Worm (Caenorhabditis elegans): Measurements from ENCODE around the gene F52H3.11.

Gene F52H3.11

DNA sequence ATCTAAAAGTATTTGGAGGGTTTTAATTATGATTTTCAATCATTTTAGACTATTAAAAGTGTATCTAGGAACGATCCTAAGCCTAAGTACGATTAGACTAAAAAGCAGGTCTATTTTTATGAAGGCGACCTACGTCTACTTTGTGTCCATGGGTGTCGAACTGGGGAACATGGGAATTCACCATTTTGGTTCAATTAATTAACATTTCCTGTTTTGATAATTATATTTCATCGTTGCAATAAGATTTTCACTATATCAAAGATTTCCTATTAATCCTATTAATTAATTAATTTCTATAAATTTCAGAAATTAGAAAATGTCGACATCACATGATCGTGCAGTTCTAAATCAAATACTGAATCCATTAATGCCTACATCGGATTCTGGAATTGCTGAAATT lies 15.1 kb downstream of the F52H3.11 start, which contains the start of gene ttc-36:
Gene ttc-36 (plus strand): TSS at position 301 of the 400 bp plus-strand sequence.
- TF ChIP-seq nhr-25 (tag; optimal IDR thresholded peaks at IDR 0.05) (no peak), fos-1 (tag; optimal IDR thresholded peaks at IDR 0.05) (no peak), ceh-82 (tag; optimal IDR thresholded peaks at IDR 0.05) (no peak), lin-15B (tag; optimal IDR thresholded peaks at IDR 0.05) (no peak), eor-1 (tag; optimal IDR thresholded peaks at IDR 0.05) (no peak), nfya-1 (tag; optimal IDR thresholded peaks at IDR 0.05; ENCODE audit: insufficient read depth) (no peak), pha-4 (tag; optimal IDR thresholded peaks at IDR 0.05) (no peak), nhr-67 (tag; optimal IDR thresholded peaks at IDR 0.05) (no peak), egl-27 (tag; optimal IDR thresholded peaks at IDR 0.05) (no peak), ZK546.5 (tag; optimal IDR thresholded peaks at IDR 0.05) (no peak), snpc-4 (tag; optimal IDR thresholded peaks at IDR 0.05) (no peak), nhr-23 (tag; optimal IDR thresholded peaks at IDR 0.05) (no peak), unc-62 (GFP tag; optimal IDR thresholded peaks at IDR 0.05) (no peak), zag-1 (tag; optimal IDR thresholded peaks at IDR 0.05) (no peak), daf-12 (tag; optimal IDR thresholded peaks at IDR 0.05) (no peak), nhr-237 (tag; optimal IDR thresholded peaks at IDR 0.05) (no peak)

DNA sequence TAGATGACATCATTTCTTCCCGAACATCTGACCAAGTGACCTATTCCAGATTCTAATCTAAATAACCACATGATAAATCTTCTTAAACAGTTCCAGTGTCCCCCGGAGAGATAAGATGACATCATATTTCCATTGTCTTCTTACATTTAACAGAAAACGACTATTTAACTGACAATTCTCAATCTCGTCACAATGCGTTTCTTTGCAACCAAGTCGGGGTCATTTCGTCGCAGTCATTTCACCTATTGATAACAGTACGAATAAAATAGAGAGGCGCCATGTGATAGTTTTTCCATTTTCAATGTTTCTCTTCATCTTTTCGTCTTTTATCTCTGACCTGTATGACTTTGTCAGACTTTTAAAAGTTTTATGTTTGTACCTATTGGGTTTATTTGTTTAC lies 15.9 kb downstream of the F52H3.11 start:
- TF ChIP-seq pqm-1 (tag; optimal IDR thresholded peaks at IDR 0.05) (peak; percentile 64), pha-4 (tag; optimal IDR thresholded peaks at IDR 0.05) (peak; percentile 32), nhr-25 (tag; optimal IDR thresholded peaks at IDR 0.05) (peak; percentile 24), nhr-23 (tag; optimal IDR thresholded peaks at IDR 0.05) (peak; percentile 97), nhr-43 (tag; optimal IDR thresholded peaks at IDR 0.05; ENCODE audit: poor library complexity, severe bottlenecking) (peak; percentile 83), jun-1 (tag; optimal IDR thresholded peaks at IDR 0.05) (peak; percentile 21), lsy-12 (tag; optimal IDR thresholded peaks at IDR 0.05) (no peak), elt-2 (tag; optimal IDR thresholded peaks at IDR 0.05) (peak; percentile 72), nfya-1 (tag; optimal IDR thresholded peaks at IDR 0.05; ENCODE audit: insufficient read depth) (peak; percentile 25), elt-3 (tag; optimal IDR thresholded peaks at IDR 0.05) (peak in 2 of 3 experiments; percentile 60 to 63), ceh-9 (tag; optimal IDR thresholded peaks at IDR 0.05) (no peak), ceh-82 (tag; optimal IDR thresholded peaks at IDR 0.05) (no peak)

DNA sequence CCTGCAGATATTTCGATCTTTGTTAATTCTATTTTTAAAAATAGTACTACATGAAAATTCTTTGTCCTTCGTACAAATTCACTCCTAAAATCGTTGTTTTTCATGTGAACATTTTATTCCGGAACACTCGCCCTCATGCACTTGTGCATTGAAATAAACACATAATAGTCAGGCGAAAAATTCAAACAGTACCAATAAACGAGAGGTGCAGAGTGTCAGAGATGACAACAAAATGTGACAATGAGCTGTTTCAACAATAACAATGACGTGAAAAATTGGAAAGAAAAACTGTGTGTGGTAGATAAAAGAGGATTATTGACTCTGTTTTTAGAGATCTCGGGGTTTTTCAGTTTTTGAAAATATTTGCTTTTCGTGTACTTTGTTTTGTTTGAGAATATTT lies 16.8 kb downstream of the F52H3.11 start, which contains the start of gene F52H3.6:
Gene F52H3.6 (minus strand): TSS at position 228 of the 400 bp plus-strand sequence.
- peak; percentile 32 for TF ChIP-seq elt-2 (tag; optimal IDR thresholded peaks at IDR 0.05)
- TF ChIP-seq unc-62 (GFP tag; optimal IDR thresholded peaks at IDR 0.05), result no peak
- TF ChIP-seq pha-4 (tag; optimal IDR thresholded peaks at IDR 0.05), result peak; percentile 74
- no peak for TF ChIP-seq ceh-82 (tag; optimal IDR thresholded peaks at IDR 0.05)
- no peak for TF ChIP-seq mml-1 (tag; optimal IDR thresholded peaks at IDR 0.05)

DNA sequence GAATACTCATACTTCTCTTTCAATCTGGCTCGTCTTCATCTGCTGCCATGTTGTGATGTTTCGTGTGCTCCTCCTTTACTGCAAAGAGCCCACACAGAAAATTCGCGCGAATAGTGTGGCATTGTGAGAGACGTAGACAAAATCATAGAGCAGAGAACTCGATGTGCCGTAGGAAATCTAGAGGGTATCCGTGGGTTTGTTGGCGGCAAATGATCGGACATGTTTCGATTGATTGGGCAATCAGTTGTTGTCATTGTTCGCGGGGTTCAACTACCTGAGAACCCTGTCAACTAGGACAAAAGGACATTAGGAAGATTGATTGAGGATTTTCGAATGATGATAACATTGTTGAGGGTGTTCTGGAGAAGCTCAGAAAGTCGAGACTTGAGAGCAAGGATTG lies 19.9 kb downstream of the F52H3.11 start:
- TF ChIP-seq ceh-82 (tag; optimal IDR thresholded peaks at IDR 0.05), result no peak
- no peak for TF ChIP-seq zag-1 (tag; optimal IDR thresholded peaks at IDR 0.05)

DNA sequence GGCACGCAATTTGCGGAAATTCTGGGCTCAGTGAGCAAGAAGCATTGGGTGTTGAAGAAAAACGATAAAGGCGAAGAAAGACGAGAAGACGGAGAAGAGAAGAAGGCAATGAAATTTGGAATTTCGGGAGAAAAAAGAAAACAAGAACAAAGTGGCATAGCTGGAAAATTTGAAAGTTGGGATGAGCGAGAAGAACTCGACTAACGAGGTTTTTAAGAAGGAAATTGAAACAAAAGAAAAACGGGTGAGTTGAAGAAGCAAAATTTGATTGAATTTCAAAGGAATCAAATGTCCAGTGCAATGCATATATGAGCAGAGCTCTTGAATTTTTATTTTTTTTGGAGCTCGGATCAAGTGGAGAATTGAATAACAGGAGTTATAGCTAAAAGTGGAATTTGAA lies 23.2 kb downstream of the F52H3.11 start:
- TF ChIP-seq fkh-10 (GFP tag; optimal IDR thresholded peaks at IDR 0.05) (peak; percentile 78), nhr-67 (tag; optimal IDR thresholded peaks at IDR 0.05) (no peak)

DNA sequence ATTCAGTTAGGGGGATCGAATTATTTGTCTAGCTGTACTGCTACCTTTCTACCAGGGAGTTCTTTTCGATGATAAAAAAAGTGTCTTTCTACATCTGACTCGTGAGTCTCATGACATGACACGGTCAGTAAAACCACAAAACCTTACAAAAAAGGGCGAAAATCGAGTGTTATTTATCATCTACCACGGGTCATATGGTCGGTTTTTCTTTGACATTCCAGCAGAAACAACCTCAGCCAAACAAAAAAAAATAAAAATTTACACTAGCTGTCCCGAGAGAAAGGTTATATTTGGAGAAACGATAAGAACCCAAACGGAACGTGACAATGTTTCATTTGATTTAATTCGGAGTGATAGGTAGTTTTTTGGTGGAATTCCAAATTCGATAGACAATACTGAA lies 25.3 kb downstream of the F52H3.11 start:
- TF ChIP-seq lsy-12 (tag; optimal IDR thresholded peaks at IDR 0.05) (no peak), pha-4 (tag; optimal IDR thresholded peaks at IDR 0.05) (peak; percentile 43), elt-3 (tag; optimal IDR thresholded peaks at IDR 0.05) (no peak), sea-2 (GFP tag; optimal IDR thresholded peaks at IDR 0.05) (no peak)

DNA sequence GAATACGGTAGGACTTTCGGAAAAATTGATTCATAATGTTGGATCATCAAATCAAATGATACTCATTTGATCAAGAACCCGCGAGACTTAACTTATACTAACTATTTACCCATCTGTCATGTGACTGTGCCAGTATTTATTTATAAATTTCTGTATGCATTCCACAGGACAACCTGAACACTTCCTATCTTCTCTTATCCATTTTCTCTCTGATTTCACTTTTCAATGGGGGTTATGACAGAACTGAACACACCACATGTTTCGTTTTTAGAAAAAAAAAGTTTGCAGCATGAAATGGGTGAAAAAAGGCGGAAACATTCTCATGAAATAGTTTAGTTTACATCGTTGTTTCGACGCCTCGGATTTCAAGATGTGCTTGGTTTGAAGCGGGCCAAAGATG lies 27.4 kb downstream of the F52H3.11 start:
- TF ChIP-seq tbx-2 (tag; optimal IDR thresholded peaks at IDR 0.05) (no peak), ztf-11 (tag; optimal IDR thresholded peaks at IDR 0.05) (no peak), skn-1 (tag; optimal IDR thresholded peaks at IDR 0.05) (no peak)
